Fruit fly (Drosophila melanogaster) whole organism, embryonic: Measurements from ENCODE around the gene CG42232.

Source experiments
- CG10366 ChIP-seq: fragments of 200-800 bp; sonication (Bioruptor generic); IDR thresholded peaks from 2 replicates; pipeline ENCODE4 v1.3.6; 2022; ENCODE audit warnings: missing biosample characterization, missing genetic modification characterization
- CG11723 ChIP-seq: fragments of 200-800 bp; sonication (Bioruptor generic); optimal IDR thresholded peaks from 2 replicates; lab custom pipeline; 2017; ENCODE audit warnings: missing biosample characterization, mild to moderate bottlenecking, missing genetic modification characterization
- CG13296 ChIP-seq: fragments of 200-800 bp; sonication (Bioruptor generic); optimal IDR thresholded peaks from 3 replicates; lab custom pipeline; 2018; ENCODE audit warnings: missing biosample characterization, mild to moderate bottlenecking, missing genetic modification characterization
- CG14014 ChIP-seq: fragments of 200-800 bp; sonication (Bioruptor generic); IDR thresholded peaks from 2 replicates; pipeline ENCODE4 v1.3.6; 2022; ENCODE audit warnings: missing biosample characterization, missing genetic modification characterization
- CG14710 ChIP-seq: fragments of 200-800 bp; sonication (Bioruptor generic); optimal IDR thresholded peaks from 3 replicates; lab custom pipeline; 2019; ENCODE audit warnings: missing biosample characterization, mild to moderate bottlenecking, missing genetic modification characterization, moderate library complexity
- CG16815 ChIP-seq: fragments of 200-800 bp; sonication (Bioruptor generic); optimal IDR thresholded peaks from 3 replicates; lab custom pipeline; 2017; ENCODE audit warnings: missing biosample characterization, mild to moderate bottlenecking, missing genetic modification characterization
- CG18599 ChIP-seq: fragments of 200-800 bp; sonication (Bioruptor generic); optimal IDR thresholded peaks from 3 replicates; lab custom pipeline; 2017; ENCODE audit warnings: missing biosample characterization, missing genetic modification characterization, mild to moderate bottlenecking, moderate library complexity, missing genetic modification reagents
- CG30403 ChIP-seq: fragments of 200-800 bp; sonication (Bioruptor generic); optimal IDR thresholded peaks from 3 replicates; lab custom pipeline; 2016; ENCODE audit warnings: missing biosample characterization, missing genetic modification characterization
- CG3163 ChIP-seq: fragments of 200-800 bp; sonication (Bioruptor generic); optimal IDR thresholded peaks from 3 replicates; lab custom pipeline; 2016; ENCODE audit warnings: missing biosample characterization, missing genetic modification characterization
- CG3995 ChIP-seq: fragments of 200-800 bp; sonication (Bioruptor generic); optimal IDR thresholded peaks from 3 replicates; lab custom pipeline; 2016; ENCODE audit warnings: missing biosample characterization, missing genetic modification characterization
- CG4617 ChIP-seq: fragments of 200-800 bp; sonication (Bioruptor generic); optimal IDR thresholded peaks from 3 replicates; lab custom pipeline; 2016; ENCODE audit warnings: missing biosample characterization, missing genetic modification characterization, borderline replicate concordance
- CG6272 ChIP-seq: fragments of 200-800 bp; sonication (Bioruptor generic); IDR thresholded peaks from 2 replicates; pipeline ENCODE4 v1.3.6; 2022; ENCODE audit warnings: missing biosample characterization, missing genetic modification characterization
- CG6654 ChIP-seq: fragments of 200-800 bp; sonication (Bioruptor generic); optimal IDR thresholded peaks from 2 replicates; lab custom pipeline; 2017; ENCODE audit warnings: missing biosample characterization, mild to moderate bottlenecking, missing genetic modification characterization
- CG9727 ChIP-seq: fragments of 200-800 bp; sonication (Bioruptor generic); optimal IDR thresholded peaks from 3 replicates; lab custom pipeline; 2017; ENCODE audit warnings: missing biosample characterization, mild to moderate bottlenecking, missing genetic modification characterization
- CG9932 ChIP-seq: fragments of 200-800 bp; sonication (Bioruptor generic); IDR thresholded peaks from 2 replicates; pipeline ENCODE4 v1.3.6; 2022; ENCODE audit warnings: missing biosample characterization, missing genetic modification characterization
- Dfd ChIP-seq, 2 experiments: fragments of >200 bp; optimal IDR thresholded peaks; 2 replicates each; lab custom pipeline; 2017; ENCODE audit warnings: missing biosample characterization in 2 of 2, missing genetic modification characterization in 2 of 2
- Dip3 ChIP-seq: fragments of 200-800 bp; sonication (Bioruptor generic); optimal IDR thresholded peaks from 3 replicates; lab custom pipeline; 2016; ENCODE audit warnings: missing biosample characterization, missing genetic modification characterization
- Dref ChIP-seq: fragments of 200-800 bp; sonication (Bioruptor generic); IDR thresholded peaks from 2 replicates; pipeline ENCODE4 v1.3.6; 2022; ENCODE audit warnings: missing biosample characterization, missing genetic modification characterization
- Fer3 ChIP-seq: fragments of 200-800 bp; sonication (Bioruptor generic); optimal IDR thresholded peaks from 2 replicates; lab custom pipeline; 2018; ENCODE audit warnings: missing biosample characterization, mild to moderate bottlenecking, missing genetic modification characterization, moderate library complexity
- HLHmδ ChIP-seq: fragments of 200-800 bp; sonication (Bioruptor generic); optimal IDR thresholded peaks from 2 replicates; lab custom pipeline; 2018; ENCODE audit warnings: missing biosample characterization, mild to moderate bottlenecking, missing genetic modification characterization, moderate library complexity
- MBD-R2 ChIP-seq: fragments of 200-800 bp; sonication (Bioruptor generic); IDR thresholded peaks from 2 replicates; pipeline ENCODE4 v1.3.6; 2022; ENCODE audit warnings: missing biosample characterization, missing genetic modification characterization
- Myb ChIP-seq: fragments of 200-800 bp; sonication (Bioruptor generic); optimal IDR thresholded peaks from 2 replicates; lab custom pipeline; 2016; ENCODE audit warnings: missing biosample characterization, missing genetic modification characterization
- NfI ChIP-seq: fragments of 200-800 bp; sonication (Bioruptor generic); optimal IDR thresholded peaks from 3 replicates; lab custom pipeline; 2018; ENCODE audit warnings: missing biosample characterization, mild to moderate bottlenecking, missing genetic modification characterization, moderate library complexity
- Sry-δ ChIP-seq: fragments of 200-800 bp; sonication (Bioruptor generic); optimal IDR thresholded peaks from 2 replicates; lab custom pipeline; 2016; ENCODE audit warnings: missing biosample characterization, missing genetic modification characterization
- cato ChIP-seq: fragments of 200-800 bp; sonication (Bioruptor generic); optimal IDR thresholded peaks from 2 replicates; lab custom pipeline; 2016; ENCODE audit warnings: missing biosample characterization, missing genetic modification characterization, borderline replicate concordance
- chm ChIP-seq: fragments of 200-800 bp; sonication (Bioruptor generic); IDR thresholded peaks from 2 replicates; pipeline ENCODE4 v1.3.6; 2022; ENCODE audit warnings: missing biosample characterization, missing genetic modification characterization
- dati ChIP-seq: fragments of 200-800 bp; sonication (Bioruptor generic); IDR thresholded peaks from 2 replicates; pipeline ENCODE4 v1.3.6; 2022; ENCODE audit warnings: missing biosample characterization, missing genetic modification characterization
- dmrt99B ChIP-seq: fragments of 200-800 bp; sonication (Bioruptor generic); optimal IDR thresholded peaks from 2 replicates; lab custom pipeline; 2018; ENCODE audit warnings: missing biosample characterization, mild to moderate bottlenecking, missing genetic modification characterization, moderate library complexity
- eve ChIP-seq, 2 experiments: fragments of >200 bp; optimal IDR thresholded peaks; 2 replicates each; lab custom pipeline; 2017; ENCODE audit warnings: missing biosample characterization in 2 of 2, missing genetic modification characterization in 2 of 2
- eyg ChIP-seq: fragments of 200-800 bp; sonication (Bioruptor generic); optimal IDR thresholded peaks from 3 replicates; lab custom pipeline; 2016; ENCODE audit warnings: missing biosample characterization, missing genetic modification characterization
- fd3F ChIP-seq: fragments of 200-800 bp; sonication (Bioruptor generic); optimal IDR thresholded peaks from 2 replicates; lab custom pipeline; 2018; ENCODE audit warnings: missing biosample characterization, mild to moderate bottlenecking, missing genetic modification characterization, moderate library complexity
- fd96Cb ChIP-seq: fragments of 200-800 bp; sonication (Bioruptor generic); optimal IDR thresholded peaks from 2 replicates; lab custom pipeline; 2018; ENCODE audit warnings: missing biosample characterization, mild to moderate bottlenecking, missing genetic modification characterization, moderate library complexity
- fu2 ChIP-seq: fragments of 200-800 bp; sonication (Bioruptor generic); optimal IDR thresholded peaks from 2 replicates; lab custom pipeline; 2016; ENCODE audit warnings: missing biosample characterization, missing genetic modification characterization
- gem ChIP-seq: fragments of 200-800 bp; sonication (Bioruptor generic); optimal IDR thresholded peaks from 2 replicates; lab custom pipeline; 2019; ENCODE audit warnings: missing biosample characterization, mild to moderate bottlenecking, missing genetic modification characterization, moderate library complexity
- gt ChIP-seq: fragments of 200-800 bp; sonication (Bioruptor generic); IDR thresholded peaks from 2 replicates; pipeline ENCODE4 v1.3.6; 2022; ENCODE audit warnings: missing biosample characterization, missing genetic modification characterization
- her ChIP-seq: fragments of 200-800 bp; sonication (Bioruptor generic); optimal IDR thresholded peaks from 2 replicates; lab custom pipeline; 2016; ENCODE audit warnings: missing biosample characterization, missing genetic modification characterization
- hkb ChIP-seq, 2 experiments: fragments of 200-800 bp in 1 of 2; fragments of >200 bp in 1 of 2; sonication (Bioruptor generic) in 1 of 2; IDR thresholded peaks in 1 of 2; optimal IDR thresholded peaks in 1 of 2; 2 replicates each; pipeline versions ENCODE4 v1.3.6 to Lab custom; 2017 to 2022; ENCODE audit warnings: missing biosample characterization in 1 of 2, missing genetic modification characterization in 1 of 2
- hth ChIP-seq: fragments of >200 bp; optimal IDR thresholded peaks from 2 replicates; lab custom pipeline; 2017; ENCODE audit warnings: inconsistent platforms
- ind ChIP-seq: fragments of 200-800 bp; sonication (Bioruptor generic); optimal IDR thresholded peaks from 3 replicates; lab custom pipeline; 2016; ENCODE audit warnings: missing biosample characterization, missing genetic modification characterization
- inv ChIP-seq: fragments of 200-800 bp; sonication (Bioruptor generic); IDR thresholded peaks from 2 replicates; pipeline ENCODE4 v1.3.6; 2022; ENCODE audit warnings: missing biosample characterization, missing genetic modification characterization; ENCODE audit not compliant: partially characterized antibody
- lilli ChIP-seq: fragments of 200-800 bp; sonication (Bioruptor generic); optimal IDR thresholded peaks from 3 replicates; lab custom pipeline; 2016; ENCODE audit warnings: missing biosample characterization, missing genetic modification characterization
- mld ChIP-seq: fragments of 200-800 bp; sonication (Bioruptor generic); IDR thresholded peaks from 3 replicates; pipeline ENCODE4 v1.3.6; 2022; ENCODE audit warnings: missing biosample characterization, missing genetic modification characterization; ENCODE audit not compliant: partially characterized antibody
- nau ChIP-seq: fragments of 200-800 bp; sonication (Bioruptor generic); optimal IDR thresholded peaks from 3 replicates; lab custom pipeline; 2017; ENCODE audit warnings: missing biosample characterization, mild to moderate bottlenecking, missing genetic modification characterization, missing genetic modification reagents
- nmo ChIP-seq: fragments of 200-800 bp; sonication (Bioruptor generic); optimal IDR thresholded peaks from 2 replicates; lab custom pipeline; 2018; ENCODE audit warnings: missing biosample characterization, mild to moderate bottlenecking, missing genetic modification characterization, moderate library complexity
- shn ChIP-seq: fragments of 200-800 bp; sonication (Bioruptor generic); optimal IDR thresholded peaks from 3 replicates; lab custom pipeline; 2016; ENCODE audit warnings: missing biosample characterization, missing genetic modification characterization
- tap ChIP-seq: fragments of 200-800 bp; optimal IDR thresholded peaks from 3 replicates; lab custom pipeline; 2019; ENCODE audit warnings: missing biosample characterization, mild to moderate bottlenecking, missing genetic modification characterization, moderate library complexity
- unpg ChIP-seq: fragments of 200-800 bp; sonication (Bioruptor generic); optimal IDR thresholded peaks from 3 replicates; lab custom pipeline; 2018; ENCODE audit warnings: missing biosample characterization, mild to moderate bottlenecking, missing genetic modification characterization, moderate library complexity
- vnd ChIP-seq: fragments of 200-800 bp; sonication (Bioruptor generic); IDR thresholded peaks from 3 replicates; pipeline ENCODE4 v1.3.6; 2022; ENCODE audit warnings: missing biosample characterization, missing genetic modification characterization; ENCODE audit not compliant: partially characterized antibody
- vvl ChIP-seq: fragments of 200-800 bp; sonication (Bioruptor generic); IDR thresholded peaks from 2 replicates; pipeline ENCODE4 v1.3.6; 2022; ENCODE audit warnings: missing biosample characterization, missing genetic modification characterization
- zen2 ChIP-seq: fragments of 200-800 bp; sonication (Bioruptor generic); IDR thresholded peaks from 3 replicates; pipeline ENCODE4 v1.3.6; 2022; ENCODE audit warnings: missing biosample characterization, missing genetic modification characterization; ENCODE audit not compliant: partially characterized antibody

The CG42232 gene

DNA sequence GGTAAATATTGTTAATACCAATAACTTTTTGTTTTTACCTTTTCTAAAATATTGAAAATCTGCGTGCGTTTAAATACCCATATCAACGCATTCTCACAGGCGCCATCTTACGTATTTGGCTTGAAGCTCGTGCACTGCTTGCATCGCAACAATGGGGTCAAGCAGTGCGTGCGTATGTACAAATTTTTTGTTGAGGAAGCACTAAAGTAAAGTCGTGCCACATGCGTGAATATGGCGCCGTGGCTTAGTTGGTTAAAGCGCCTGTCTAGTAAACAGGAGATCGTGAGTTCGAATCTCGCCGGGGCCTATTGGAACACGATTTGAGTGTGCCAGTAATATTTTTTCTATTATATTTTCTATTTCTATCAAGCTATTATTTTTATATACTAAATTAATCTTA is 37.8 kb downstream of the CG42232 start (continued):
- no peak for TF ChIP-seq CG14014 (GFP tag; lab: Robert Waterston, UW)
- peak; percentile 44 for TF ChIP-seq lilli (GFP tag; lab: Kevin White, UChicago)
- TF ChIP-seq HLHmδ (GFP tag; lab: Kevin White, UChicago), result no peak
- peak; percentile 49 for TF ChIP-seq Myb (GFP tag; lab: Kevin White, UChicago)
- TF ChIP-seq CG9727 (GFP tag; lab: Kevin White, UChicago), result no peak
- peak; percentile 55 for TF ChIP-seq CG3163 (GFP tag; lab: Kevin White, UChicago)
- no peak for TF ChIP-seq dati (GFP tag; lab: Robert Waterston, UW)
- TF ChIP-seq eve (GFP tag; optimal IDR thresholded peaks at IDR 0.05; lab: Kevin White, UChicago), result no peak
- TF ChIP-seq CG3995, result no peak
- TF ChIP-seq her (GFP tag; lab: Kevin White, UChicago), result peak; percentile 58
- no peak for TF ChIP-seq CG4617 (GFP tag; lab: Kevin White, UChicago)
- peak; percentile 50 for TF ChIP-seq NfI (GFP tag; lab: Kevin White, UChicago)
- no peak for TF ChIP-seq cato (GFP tag; lab: Kevin White, UChicago)
- no peak; the same call in 2 of the 3 replicates for TF ChIP-seq mld (GFP tag; lab: Robert Waterston, UW)
- no peak for TF ChIP-seq hth (lab: Kevin White, UChicago)
- peak; percentile 21; the same call in 1 of the 3 replicates for TF ChIP-seq zen2 (GFP tag; lab: Robert Waterston, UW)
- peak; percentile 45; the same call in 2 of the 3 replicates for TF ChIP-seq vnd
- TF ChIP-seq CG10366 (GFP tag; lab: Robert Waterston, UW), result 0 out of 2 replicates have a peak, but pooled peaks have one; percentile 20
- no peak for TF ChIP-seq chm (GFP tag; lab: Robert Waterston, UW)
- TF ChIP-seq vvl (GFP tag; lab: Robert Waterston, UW), result peak; percentile 76
- peak; percentile 10 for TF ChIP-seq gem (tag; lab: Kevin White, UChicago)
- no peak for TF ChIP-seq CG6654
- no peak for TF ChIP-seq eyg
- TF ChIP-seq nau, result no peak
- TF ChIP-seq hkb (optimal IDR thresholded peaks at IDR 0.05; lab: Kevin White, UChicago), result peak; percentile 37
- TF ChIP-seq hkb (GFP tag; IDR thresholded peaks at IDR 0.05; lab: Robert Waterston, UW), result no peak
- TF ChIP-seq CG30403, result peak; percentile 28
- TF ChIP-seq fu2 (GFP tag; lab: Kevin White, UChicago), result no peak
- peak; percentile 38; the same call in 1 of the 2 replicates for TF ChIP-seq MBD-R2 (GFP tag; lab: Robert Waterston, UW)
- TF ChIP-seq dmrt99B (tag; lab: Kevin White, UChicago), result no peak
- peak; percentile 40 for TF ChIP-seq nmo (GFP tag; lab: Kevin White, UChicago)
- peak; percentile 12; the same call in 1 of the 2 replicates for TF ChIP-seq Dref
- TF ChIP-seq Sry-δ, result peak; percentile 18
- peak in 1 of 2 experiments; percentile 82 for TF ChIP-seq Dfd (GFP tag; optimal IDR thresholded peaks at IDR 0.05; lab: Kevin White, UChicago)
- peak; percentile 5 for TF ChIP-seq fd96Cb
- TF ChIP-seq tap, result peak; percentile 43
- TF ChIP-seq fd3F, result no peak
- TF ChIP-seq Dip3, result peak; percentile 16
- TF ChIP-seq CG9932, result peak; percentile 51; the same call in 1 of the 2 replicates
- TF ChIP-seq CG13296 (GFP tag; lab: Kevin White, UChicago), result no peak
- TF ChIP-seq CG18599 (GFP tag; lab: Kevin White, UChicago), result no peak
- peak; percentile 11 for TF ChIP-seq ind (GFP tag; lab: Kevin White, UChicago)
- TF ChIP-seq CG14710 (tag; lab: Kevin White, UChicago), result peak; percentile 24
- TF ChIP-seq CG16815, result no peak
- peak; percentile 4 for TF ChIP-seq shn
- TF ChIP-seq unpg (GFP tag; lab: Kevin White, UChicago), result no peak
- TF ChIP-seq CG6272 (GFP tag; lab: Robert Waterston, UW), result peak; percentile 36
- TF ChIP-seq Fer3 (tag; lab: Kevin White, UChicago), result no peak
- peak; percentile 46 for TF ChIP-seq inv (GFP tag; lab: Robert Waterston, UW)
- no peak for TF ChIP-seq gt (GFP tag; lab: Robert Waterston, UW)
- no peak for TF ChIP-seq CG11723 (GFP tag; lab: Kevin White, UChicago)
